Worm (Caenorhabditis elegans): ENCODE measurements around the gene ncs-7.
A peak's percentile ranks its signal among the peaks of the same experiment; 100 is the strongest.

ncs-7 gene

ce11 chrX:17638460-17638859, 24.1 kb downstream of the ncs-7 start (continued):
- TF ChIP-seq D1046.2 (GFP tag; IDR thresholded peaks at IDR 0.05) = no peak
- no peak for TF ChIP-seq nhr-42 (GFP tag; IDR thresholded peaks at IDR 0.05)
- TF ChIP-seq mdt-29 (GFP tag; IDR thresholded peaks at IDR 0.05) = no peak
- TF ChIP-seq T20F7.1 (GFP tag; optimal IDR thresholded peaks at IDR 0.05) = no peak
- no peak for TF ChIP-seq attf-4 (tag; optimal IDR thresholded peaks at IDR 0.05)
- TF ChIP-seq Y105C5A.15 (GFP tag; IDR thresholded peaks at IDR 0.05) = no peak
- no peak for TF ChIP-seq snpc-4 (tag; optimal IDR thresholded peaks at IDR 0.05)
- TF ChIP-seq zfp-3 (GFP tag; conservative IDR thresholded peaks at IDR 0.05) = no peak
- TF ChIP-seq R02D3.7 (tag; optimal IDR thresholded peaks at IDR 0.05) = no peak
- no peak for TF ChIP-seq ceh-20 (GFP tag; IDR thresholded peaks at IDR 0.05)
- no peak for TF ChIP-seq F49E8.2 (tag; optimal IDR thresholded peaks at IDR 0.05; ENCODE audit: borderline replicate concordance)
- TF ChIP-seq nhr-6 (tag; optimal IDR thresholded peaks at IDR 0.05) = peak; percentile 17
- peak in 1 of 2 experiments; percentile 50 for TF ChIP-seq daf-16 (GFP tag; optimal IDR thresholded peaks at IDR 0.05)
- TF ChIP-seq daf-16 (tag; optimal IDR thresholded peaks at IDR 0.05) = peak; percentile 95
- no peak for TF ChIP-seq F26F4.8 (GFP tag; conservative IDR thresholded peaks at IDR 0.05)
- no peak for TF ChIP-seq ztf-11 (tag; optimal IDR thresholded peaks at IDR 0.05)
- no peak for TF ChIP-seq duxl-1 (tag; optimal IDR thresholded peaks at IDR 0.05; ENCODE audit: poor library complexity)
- TF ChIP-seq dmd-8 (GFP tag; IDR thresholded peaks at IDR 0.05) = no peak
- TF ChIP-seq dmd-6 (GFP tag; IDR thresholded peaks at IDR 0.05) = peak; percentile 39
- TF ChIP-seq unc-62 (GFP tag; optimal IDR thresholded peaks at IDR 0.05 in 1 of 2) = no peak
- no peak for TF ChIP-seq unc-62 (tag; optimal IDR thresholded peaks at IDR 0.05)
- TF ChIP-seq Y5F2A.4 (GFP tag; optimal IDR thresholded peaks at IDR 0.05) = no peak
- no peak for TF ChIP-seq nhr-11 (tag; optimal IDR thresholded peaks at IDR 0.05)
- no peak for TF ChIP-seq spr-3 (GFP tag; optimal IDR thresholded peaks at IDR 0.05)
- TF ChIP-seq fkh-10 (GFP tag; optimal IDR thresholded peaks at IDR 0.05) = no peak
- TF ChIP-seq aha-1 (tag) = peak; percentile 92
- TF ChIP-seq egl-43 (GFP tag; IDR thresholded peaks at IDR 0.05) = no peak
- TF ChIP-seq tra-1 (GFP tag; IDR thresholded peaks at IDR 0.05) = no peak
- no peak for TF ChIP-seq Y75B8A.6 (GFP tag; IDR thresholded peaks at IDR 0.05)
- no peak for TF ChIP-seq egl-27 (tag; optimal IDR thresholded peaks at IDR 0.05)
- no peak for TF ChIP-seq gei-8 (GFP tag; optimal IDR thresholded peaks at IDR 0.05)
- TF ChIP-seq ZK337.2 (GFP tag; IDR thresholded peaks at IDR 0.05) = no peak
- TF ChIP-seq ceh-44 (GFP tag; IDR thresholded peaks at IDR 0.05) = no peak
- no peak for TF ChIP-seq nhr-237 (tag; optimal IDR thresholded peaks at IDR 0.05)
- peak; percentile 54 for TF ChIP-seq hlh-11 (tag; optimal IDR thresholded peaks at IDR 0.05)
- TF ChIP-seq zfp-2 (tag; optimal IDR thresholded peaks at IDR 0.05) = no peak
- no peak for TF ChIP-seq nhr-25 (tag; optimal IDR thresholded peaks at IDR 0.05; ENCODE audit: borderline replicate concordance, insufficient read depth)
- TF ChIP-seq nhr-111 (GFP tag; optimal IDR thresholded peaks at IDR 0.05) = no peak
- no peak for TF ChIP-seq ceh-62 (tag; optimal IDR thresholded peaks at IDR 0.05)
- no peak for TF ChIP-seq rbr-2 (tag; optimal IDR thresholded peaks at IDR 0.05)
- TF ChIP-seq ceh-28 (tag; optimal IDR thresholded peaks at IDR 0.05) = no peak

ce11 chrX:17638970-17639369, 24.6 kb downstream of the ncs-7 start:
- no peak for TF ChIP-seq unc-130 (GFP tag; optimal IDR thresholded peaks at IDR 0.05)
- TF ChIP-seq mes-2 (tag; optimal IDR thresholded peaks at IDR 0.05; ENCODE audit: poor library complexity, severe bottlenecking) = peak; percentile 13
- no peak for TF ChIP-seq nhr-11 (tag; optimal IDR thresholded peaks at IDR 0.05)
- TF ChIP-seq dmd-6 (GFP tag; IDR thresholded peaks at IDR 0.05) = peak; percentile 56
- TF ChIP-seq aha-1 (tag) = no peak
- no peak for TF ChIP-seq daf-16 (GFP tag; optimal IDR thresholded peaks at IDR 0.05)
- peak; percentile 74 for TF ChIP-seq daf-16 (tag; optimal IDR thresholded peaks at IDR 0.05)
- peak in 1 of 2 experiments; percentile 22 for TF ChIP-seq unc-62 (GFP tag; optimal IDR thresholded peaks at IDR 0.05 in 1 of 2)
- no peak for TF ChIP-seq unc-62 (tag; optimal IDR thresholded peaks at IDR 0.05)
- peak; percentile 89 for TF ChIP-seq pqm-1 (tag; optimal IDR thresholded peaks at IDR 0.05)
- peak; percentile 72 for TF ChIP-seq php-3 (GFP tag; IDR thresholded peaks at IDR 0.05)
- TF ChIP-seq ceh-32 (tag; optimal IDR thresholded peaks at IDR 0.05; ENCODE audit: poor library complexity) = no peak
- TF ChIP-seq nhr-77 (tag; optimal IDR thresholded peaks at IDR 0.05) = peak; percentile 19
- TF ChIP-seq nhr-28 (tag; optimal IDR thresholded peaks at IDR 0.05) = peak; percentile 36
